Worm (Caenorhabditis elegans) whole organism, L1 larva: ENCODE data around the gene lgc-42.

Experiments
- F16B12.6 ChIP-seq: fragments of 150-350 bp; optimal IDR thresholded peaks from 2 replicates; lab custom pipeline; 2014; ENCODE audit warnings: missing biosample characterization, missing genetic modification characterization
- ama-1 ChIP-seq: fragments of 150-350 bp; optimal IDR thresholded peaks from 2 replicates; lab custom pipeline; 2014
- ceh-82 ChIP-seq, 3 experiments: fragments of 150-350 bp in 1 of 3; sonication (generic microtip) in 2 of 3; optimal IDR thresholded peaks; 2 replicates each; lab custom pipeline; 2014 to 2017; ENCODE audit warnings: missing biosample characterization in 3 of 3, missing genetic modification characterization in 3 of 3
- ceh-88 ChIP-seq: fragments of 200-800 bp; sonication (Bioruptor generic); IDR thresholded peaks from 2 replicates; pipeline ENCODE4 v1.3.6; 2022; ENCODE audit warnings: missing genetic modification characterization, missing compliant biosample characterization
- dpl-1 ChIP-seq, 3 experiments: fragments of 150-350 bp in 2 of 3; sonication (generic microtip) in 1 of 3; optimal IDR thresholded peaks; 2 replicates each; lab custom pipeline; 2014 to 2017; ENCODE audit warnings: missing biosample characterization in 3 of 3, missing genetic modification characterization in 3 of 3, missing genetic modification reagents in 3 of 3
- efl-1 ChIP-seq, 4 experiments: fragments of 150-350 bp; optimal IDR thresholded peaks in 3 of 4; peaks in 1 of 4; 1 replicate in 1 of 4; 2 replicates in 3 of 4; lab custom pipeline; 2014; ENCODE audit warnings: missing biosample characterization in 2 of 4, missing genetic modification characterization in 2 of 4, missing genetic modification reagents in 2 of 4
- efl-3 ChIP-seq: fragments of 200-800 bp; sonication (Bioruptor generic); optimal IDR thresholded peaks from 2 replicates; lab custom pipeline; 2018; ENCODE audit warnings: mild to moderate bottlenecking, missing genetic modification characterization, missing compliant biosample characterization
- elt-2 ChIP-seq: sonication (generic microtip); optimal IDR thresholded peaks from 2 replicates; lab custom pipeline; 2016; ENCODE audit warnings: missing genetic modification characterization, mild to moderate bottlenecking, inconsistent platforms, missing compliant biosample characterization, missing genetic modification reagents
- elt-3 ChIP-seq, 6 experiments: fragments of 150-350 bp in 1 of 6; sonication (generic microtip); optimal IDR thresholded peaks; 2 replicates each; lab custom pipeline; 2017 to 2018; ENCODE audit warnings: missing biosample characterization in 6 of 6, missing genetic modification characterization in 6 of 6, inconsistent platforms in 1 of 6
- ets-5 ChIP-seq: fragments of 200-800 bp; sonication (Bioruptor generic); IDR thresholded peaks from 2 replicates; pipeline ENCODE4 v1.3.6; 2022; ENCODE audit warnings: missing genetic modification characterization, missing compliant biosample characterization
- fkh-4 ChIP-seq: sonication (generic microtip); optimal IDR thresholded peaks from 2 replicates; lab custom pipeline; 2016; ENCODE audit warnings: missing compliant biosample characterization, missing genetic modification characterization, borderline replicate concordance
- fos-1 ChIP-seq: fragments of 150-350 bp; optimal IDR thresholded peaks from 2 replicates; lab custom pipeline; 2014; ENCODE audit warnings: missing biosample characterization, missing genetic modification characterization
- grh-1 ChIP-seq: fragments of 200-800 bp; sonication (Bioruptor generic); IDR thresholded peaks from 2 replicates; pipeline ENCODE4 v1.3.6; 2022; ENCODE audit warnings: missing genetic modification reagents, missing genetic modification characterization, missing compliant biosample characterization
- isw-1 ChIP-seq: fragments of 200-800 bp; sonication (Bioruptor generic); IDR thresholded peaks from 2 replicates; pipeline ENCODE4 v1.3.6; 2022; ENCODE audit warnings: missing genetic modification characterization, missing compliant biosample characterization
- lin-35 ChIP-seq, 2 experiments: fragments of 150-350 bp; optimal IDR thresholded peaks; 2 replicates each; lab custom pipeline; 2014; ENCODE audit warnings: missing biosample characterization in 2 of 2, missing genetic modification characterization in 2 of 2, missing genetic modification reagents in 2 of 2
- lin-39 ChIP-seq: fragments of 150-350 bp; optimal IDR thresholded peaks from 2 replicates; lab custom pipeline; 2014; ENCODE audit warnings: missing biosample characterization, missing genetic modification reagents, missing genetic modification characterization
- lir-3 ChIP-seq: sonication (generic microtip); optimal IDR thresholded peaks from 2 replicates; lab custom pipeline; 2016; ENCODE audit warnings: mild to moderate bottlenecking, missing genetic modification characterization, moderate library complexity, missing compliant biosample characterization; ENCODE audit not compliant: poor library complexity
- nhr-12 ChIP-seq: sonication (generic microtip); optimal IDR thresholded peaks from 2 replicates; lab custom pipeline; 2017; ENCODE audit warnings: missing biosample characterization, missing genetic modification characterization
- nhr-19 ChIP-seq: fragments of 200-800 bp; sonication (Bioruptor generic); conservative IDR thresholded peaks from 2 replicates; pipeline ENCODE4 v1.3.6; 2022; ENCODE audit warnings: missing genetic modification characterization, missing compliant biosample characterization
- nhr-237 ChIP-seq: fragments of 150-350 bp; optimal IDR thresholded peaks from 2 replicates; lab custom pipeline; 2014; ENCODE audit warnings: missing biosample characterization, missing genetic modification characterization
- nhr-28 ChIP-seq: fragments of 150-350 bp; optimal IDR thresholded peaks from 2 replicates; lab custom pipeline; 2014; ENCODE audit warnings: missing biosample characterization, missing genetic modification characterization
- nhr-71 ChIP-seq: sonication (generic microtip); optimal IDR thresholded peaks from 2 replicates; lab custom pipeline; 2016; ENCODE audit warnings: mild to moderate bottlenecking, missing genetic modification characterization, moderate library complexity, missing compliant biosample characterization
- nhr-90 ChIP-seq: sonication (generic microtip); optimal IDR thresholded peaks from 2 replicates; lab custom pipeline; 2016; ENCODE audit warnings: mild to moderate bottlenecking, missing genetic modification characterization, missing compliant biosample characterization; ENCODE audit not compliant: poor library complexity
- snpc-4 ChIP-seq: fragments of 150-350 bp; optimal IDR thresholded peaks from 2 replicates; lab custom pipeline; 2014; ENCODE audit warnings: missing biosample characterization, missing genetic modification characterization
- snu-23 ChIP-seq: sonication (generic microtip); optimal IDR thresholded peaks from 2 replicates; lab custom pipeline; 2016; ENCODE audit warnings: missing genetic modification characterization, missing compliant biosample characterization
- sup-37 ChIP-seq: fragments of 200-800 bp; sonication (Bioruptor generic); optimal IDR thresholded peaks from 2 replicates; lab custom pipeline; 2018; ENCODE audit warnings: mild to moderate bottlenecking, missing genetic modification characterization, missing compliant biosample characterization
- tbx-2 ChIP-seq: sonication (generic microtip); optimal IDR thresholded peaks from 2 replicates; lab custom pipeline; 2016; ENCODE audit warnings: missing genetic modification characterization, missing compliant biosample characterization
- tlp-1 ChIP-seq: fragments of 150-350 bp; optimal IDR thresholded peaks from 2 replicates; lab custom pipeline; 2014; ENCODE audit warnings: missing biosample characterization, missing genetic modification characterization
- xbp-1 ChIP-seq: sonication (generic microtip); optimal IDR thresholded peaks from 2 replicates; lab custom pipeline; 2016; ENCODE audit warnings: missing genetic modification characterization, missing compliant biosample characterization
- zip-4 ChIP-seq: fragments of 200-800 bp; sonication (Bioruptor generic); optimal IDR thresholded peaks from 2 replicates; lab custom pipeline; 2018; ENCODE audit warnings: mild to moderate bottlenecking, missing genetic modification characterization, moderate library complexity, missing compliant biosample characterization

The lgc-42 gene

DNA sequence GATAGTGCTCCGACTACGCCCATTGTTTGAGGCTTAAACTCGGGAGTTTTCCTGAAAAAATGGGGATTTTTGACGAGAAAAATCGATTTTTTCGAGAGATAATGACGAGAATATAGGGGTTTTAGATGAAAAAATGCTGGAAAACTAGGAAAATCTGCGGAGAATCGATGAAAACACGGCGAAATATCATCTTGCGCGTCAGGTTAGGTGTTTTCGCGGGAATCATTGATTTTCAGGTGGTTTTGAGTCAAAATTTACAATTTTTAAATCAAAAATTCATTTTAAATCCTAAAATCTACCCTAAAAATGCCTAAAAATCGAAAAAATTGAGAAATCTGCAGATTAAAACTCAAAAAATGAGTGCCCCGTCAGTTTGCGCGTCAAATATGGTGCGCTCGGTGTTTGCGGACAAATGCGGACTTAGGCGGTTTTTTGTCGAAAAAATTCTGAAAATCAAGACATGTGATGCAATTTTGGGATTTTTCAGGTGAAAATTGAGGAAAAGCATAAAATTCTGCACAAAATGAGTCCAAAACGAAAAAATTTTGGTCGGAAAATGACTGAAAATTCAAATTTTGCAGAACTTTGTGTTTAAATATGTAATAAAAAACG is 35.7 kb upstream of the lgc-42 start, which contains the start of gene mboa-6:
mboa-6 (minus strand) TSS at position 51 of the 612 bp plus-strand sequence.
- TF ChIP-seq F16B12.6 (tag; lab: Kevin White, UChicago) (peak; percentile 78), xbp-1 (tag; lab: Kevin White, UChicago) (peak; percentile 1), fkh-4 (tag; lab: Kevin White, UChicago) (no peak), nhr-12 (tag; lab: Kevin White, UChicago) (no peak), dpl-1 (GFP tag; optimal IDR thresholded peaks at IDR 0.05; lab: Kevin White, UChicago) (peak in 2 of 3 experiments; percentile 34 to 53), fos-1 (no peak), tbx-2 (tag; lab: Kevin White, UChicago) (no peak), efl-1 (optimal IDR thresholded peaks at IDR 0.05; lab: Kevin White, UChicago) (peak; percentile 3 to 48), efl-1 (GFP tag; optimal IDR thresholded peaks at IDR 0.05 in 1 of 2; lab: Kevin White, UChicago) (peak; percentile 34 to 84), lin-35 (GFP tag; optimal IDR thresholded peaks at IDR 0.05; lab: Kevin White, UChicago) (peak in 1 of 2 experiments; percentile 31), isw-1 (GFP tag; lab: Robert Waterston, UW) (peak; percentile 33; the same call in 1 of the 2 replicates), sup-37 (GFP tag; lab: Kevin White, UChicago) (no peak)

DNA sequence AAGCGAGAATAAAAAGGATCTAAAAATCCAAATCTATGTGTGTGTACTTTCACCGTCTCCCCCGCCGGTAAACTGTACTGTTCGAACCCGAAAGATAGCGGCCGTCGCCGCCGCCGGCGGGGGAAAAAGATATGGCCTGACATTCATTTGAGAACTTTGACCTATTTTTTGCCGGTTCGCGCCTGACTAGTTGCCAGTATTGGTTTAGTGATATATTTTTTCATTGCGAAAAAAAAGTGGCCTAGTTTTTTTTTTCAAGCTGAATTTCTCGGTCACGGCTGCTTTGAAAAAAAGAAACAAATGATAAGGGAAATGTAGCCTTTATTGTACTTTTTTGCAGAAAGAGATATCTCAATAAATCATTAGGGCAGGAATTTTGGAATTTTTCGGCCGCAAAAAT is 35.1 kb upstream of the lgc-42 start:
- no peak for TF ChIP-seq fos-1
- TF ChIP-seq elt-3 (tag; optimal IDR thresholded peaks at IDR 0.05; lab: Kevin White, UChicago): peak in 1 of 6 experiments; percentile 18
- TF ChIP-seq elt-2 (tag; lab: Kevin White, UChicago): peak; percentile 11
- no peak for TF ChIP-seq zip-4

DNA sequence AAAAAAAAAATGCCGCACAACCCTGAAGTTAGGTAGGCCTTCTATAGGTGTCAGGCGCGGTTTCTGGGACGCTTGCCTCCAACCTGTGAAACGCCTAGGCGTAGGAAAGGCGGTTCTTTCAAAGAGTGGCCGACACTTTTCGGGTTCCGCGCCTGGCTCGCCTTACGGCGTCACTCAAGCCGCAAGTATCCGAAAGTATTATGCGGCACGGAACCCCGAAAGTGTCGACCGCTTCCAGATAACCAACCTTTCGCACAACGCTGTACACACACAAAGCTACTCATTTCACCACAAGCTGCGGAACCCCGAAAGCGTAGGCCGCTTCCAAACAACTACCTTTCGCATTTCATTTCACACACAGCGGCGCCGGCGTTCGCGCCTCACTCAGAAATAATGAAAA is 34.5 kb upstream of the lgc-42 start:
- TF ChIP-seq snpc-4 (tag; lab: Kevin White, UChicago) (peak; percentile 35), fos-1 (no peak)

DNA sequence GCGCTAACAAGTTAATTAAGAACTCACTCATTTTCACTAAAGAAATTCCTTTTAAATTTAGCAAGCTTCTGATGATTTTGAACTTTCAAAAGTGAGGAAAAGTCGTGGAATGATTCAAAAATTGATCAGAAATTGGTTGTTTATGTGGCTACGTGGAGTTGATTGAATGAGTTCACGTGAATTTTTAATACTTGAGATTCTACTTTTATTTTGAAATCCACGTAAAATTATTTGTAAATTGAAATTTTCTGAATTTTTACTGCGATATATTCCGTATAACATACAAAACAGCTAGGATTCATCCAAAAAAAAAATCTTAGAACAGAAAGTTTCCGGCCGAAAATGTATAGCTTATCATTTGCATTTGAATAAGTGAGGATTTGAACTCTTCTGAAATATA is 27.9 kb upstream of the lgc-42 start, which contains the start of gene moa-1:
moa-1 (minus strand) TSS at position 101 of the 400 bp plus-strand sequence.
- TF ChIP-seq efl-3 (no peak), ceh-88 (GFP tag; lab: Robert Waterston, UW) (no peak), tlp-1 (tag; lab: Kevin White, UChicago) (no peak), sup-37 (GFP tag; lab: Kevin White, UChicago) (no peak), ama-1 (lab: Kevin White, UChicago) (no peak), nhr-90 (no peak), grh-1 (GFP tag; lab: Robert Waterston, UW) (no peak), nhr-237 (tag; lab: Kevin White, UChicago) (no peak), efl-1 (optimal IDR thresholded peaks at IDR 0.05; lab: Kevin White, UChicago) (no peak), efl-1 (GFP tag; optimal IDR thresholded peaks at IDR 0.05 in 1 of 2; lab: Kevin White, UChicago) (no peak), nhr-71 (tag; lab: Kevin White, UChicago) (no peak)

DNA sequence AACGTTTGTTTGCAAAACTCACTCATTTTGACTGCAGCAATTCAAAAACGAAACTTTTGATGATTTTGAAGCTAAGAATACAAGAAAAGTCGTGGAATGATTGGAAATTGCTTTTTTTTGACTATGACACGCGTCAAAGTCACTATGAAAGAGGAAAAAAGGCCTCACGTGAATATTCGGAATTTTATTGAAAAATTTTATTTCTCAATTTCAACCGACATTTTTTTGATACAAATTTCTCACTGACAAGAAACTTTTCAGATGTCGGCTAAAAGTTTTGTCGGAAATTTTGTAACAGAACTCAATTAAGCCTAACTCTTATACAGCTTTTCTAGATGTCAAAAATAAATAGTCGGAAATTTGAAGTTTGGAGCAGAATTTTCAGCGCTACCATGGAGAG is 27.2 kb upstream of the lgc-42 start, which contains the start of gene R155.5:
R155.5 (minus strand) TSS at position 101 of the 400 bp plus-strand sequence.
- TF ChIP-seq lin-39 (tag; lab: Kevin White, UChicago): no peak
- no peak for TF ChIP-seq lir-3 (tag; lab: Kevin White, UChicago)

DNA sequence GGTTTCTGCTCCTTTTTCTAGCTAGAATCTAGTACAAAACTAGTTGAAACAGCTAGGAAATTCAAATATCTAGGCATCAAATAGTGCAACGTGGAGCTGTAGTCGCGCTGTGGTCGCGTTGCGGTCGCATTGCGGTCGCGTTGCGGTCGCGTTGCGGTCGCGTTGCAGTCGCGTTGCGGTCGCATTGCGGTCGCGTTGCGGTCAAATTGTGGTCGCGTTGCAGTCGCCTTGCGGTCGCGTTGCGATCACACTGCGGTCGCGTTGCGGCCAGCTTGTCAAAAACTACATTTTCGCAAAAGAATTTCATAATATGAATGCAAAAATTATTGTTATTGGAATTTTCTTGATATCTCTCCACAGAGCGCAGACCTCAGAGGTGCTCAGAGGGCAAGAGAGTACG is 21.7 kb upstream of the lgc-42 start:
- TF ChIP-seq nhr-237 (tag; lab: Kevin White, UChicago): no peak
- TF ChIP-seq nhr-19: no peak
- no peak for TF ChIP-seq fos-1
- no peak for TF ChIP-seq nhr-28 (tag; lab: Kevin White, UChicago)
- no peak for TF ChIP-seq sup-37 (GFP tag; lab: Kevin White, UChicago)
- no peak for TF ChIP-seq ets-5
- no peak for TF ChIP-seq snu-23 (GFP tag; lab: Kevin White, UChicago)
- no peak for TF ChIP-seq tlp-1 (tag; lab: Kevin White, UChicago)
- no peak for TF ChIP-seq ceh-82 (tag; optimal IDR thresholded peaks at IDR 0.05; lab: Kevin White, UChicago)
- TF ChIP-seq elt-3 (tag; optimal IDR thresholded peaks at IDR 0.05; lab: Kevin White, UChicago): no peak
